Worm (Caenorhabditis elegans): ENCODE results near the gene tsp-14.

- no peak for TF ChIP-seq F44E2.7 (GFP tag; IDR thresholded peaks at IDR 0.05)
- TF ChIP-seq fkh-10 (GFP tag; optimal IDR thresholded peaks at IDR 0.05) = no peak
- no peak for TF ChIP-seq hlh-30 (tag; optimal IDR thresholded peaks at IDR 0.05; ENCODE audit: insufficient read depth)
- no peak for TF ChIP-seq unc-39 (tag; optimal IDR thresholded peaks at IDR 0.05)
- TF ChIP-seq F26F4.8 (GFP tag; conservative IDR thresholded peaks at IDR 0.05) = no peak
- no peak for TF ChIP-seq unc-62 (GFP tag; optimal IDR thresholded peaks at IDR 0.05 in 1 of 2)
- TF ChIP-seq unc-62 (tag; optimal IDR thresholded peaks at IDR 0.05) = no peak
- TF ChIP-seq ztf-11 (tag; optimal IDR thresholded peaks at IDR 0.05) = no peak
- TF ChIP-seq nhr-77 (tag; optimal IDR thresholded peaks at IDR 0.05) = no peak
- TF ChIP-seq nhr-76 (tag; optimal IDR thresholded peaks at IDR 0.05) = no peak
- TF ChIP-seq rbr-2 (tag; optimal IDR thresholded peaks at IDR 0.05) = no peak
- TF ChIP-seq dmd-9 (GFP tag; IDR thresholded peaks at IDR 0.05) = no peak
- TF ChIP-seq ama-1 (optimal IDR thresholded peaks at IDR 0.05) = no peak
- no peak for TF ChIP-seq ctbp-1 (GFP tag; IDR thresholded peaks at IDR 0.05)
- no peak for TF ChIP-seq lin-13 (GFP tag; optimal IDR thresholded peaks at IDR 0.05)
Measured at ce11 chrX:4881310-4881709, 4.5 kb upstream of the tsp-14 start.
